Worm (Caenorhabditis elegans) whole organism, mixed stage, embryonic: ENCODE measurements around the gene srx-130.

Source experiments
- lin-13 ChIP-seq: fragments of 150-350 bp; optimal IDR thresholded peaks from 2 replicates; lab custom pipeline; 2014; ENCODE audit warnings: missing biosample characterization, missing genetic modification characterization
- nhr-237 ChIP-seq: fragments of 150-350 bp; optimal IDR thresholded peaks from 2 replicates; lab custom pipeline; 2014; ENCODE audit warnings: missing biosample characterization, missing genetic modification characterization
- nhr-28 ChIP-seq: fragments of 150-350 bp; optimal IDR thresholded peaks from 2 replicates; lab custom pipeline; 2014; ENCODE audit warnings: missing biosample characterization, missing genetic modification characterization
- nhr-76 ChIP-seq: sonication (generic microtip); optimal IDR thresholded peaks from 2 replicates; lab custom pipeline; 2017; ENCODE audit warnings: missing biosample characterization, missing genetic modification characterization
- unc-120 ChIP-seq: sonication (generic microtip); optimal IDR thresholded peaks from 2 replicates; lab custom pipeline; 2017; ENCODE audit warnings: missing genetic modification characterization, missing compliant biosample characterization; ENCODE audit not compliant: poor library complexity, severe bottlenecking
- unc-62 ChIP-seq: fragments of 150-350 bp; optimal IDR thresholded peaks from 2 replicates; lab custom pipeline; 2014; ENCODE audit warnings: missing biosample characterization, missing genetic modification reagents, missing genetic modification characterization

ce11 chrV:13890473-13890872 lies 47.2 kb downstream of the srx-130 start, which contains the start of gene lbp-8:
- TF ChIP-seq unc-120 (tag; lab: Kevin White, UChicago) = no peak
- no peak for TF ChIP-seq lin-13
- no peak for TF ChIP-seq nhr-28 (tag; lab: Kevin White, UChicago)
- TF ChIP-seq nhr-237 = no peak
- TF ChIP-seq nhr-76 (tag; lab: Kevin White, UChicago) = no peak
- TF ChIP-seq unc-62 (GFP tag; lab: Kevin White, UChicago) = no peak
